Fruit fly (Drosophila melanogaster) Kc167 (cell line): ENCODE results near the gene Nost.

Experiments used
- Myc ChIP-seq: fragments of >200 bp; optimal IDR thresholded peaks from 2 replicates; lab custom pipeline; 2017; ENCODE audit warnings: missing external identifiers
- Sin3A ChIP-seq: fragments of >200 bp; optimal IDR thresholded peaks from 2 replicates; lab custom pipeline; 2018; ENCODE audit warnings: missing external identifiers
- h ChIP-seq: fragments of >200 bp; optimal IDR thresholded peaks from 3 replicates; lab custom pipeline; 2018; ENCODE audit warnings: missing external identifiers
- insv ChIP-seq: fragments of >200 bp; optimal IDR thresholded peaks from 3 replicates; lab custom pipeline; 2018; ENCODE audit warnings: missing external identifiers
- psq ChIP-seq: fragments of >200 bp; optimal IDR thresholded peaks from 2 replicates; lab custom pipeline; 2017; ENCODE audit warnings: missing external identifiers
- ttk ChIP-seq: sonication (Bioruptor generic); optimal IDR thresholded peaks from 2 replicates; lab custom pipeline; 2017; ENCODE audit warnings: missing external identifiers

Nost gene

DNA sequence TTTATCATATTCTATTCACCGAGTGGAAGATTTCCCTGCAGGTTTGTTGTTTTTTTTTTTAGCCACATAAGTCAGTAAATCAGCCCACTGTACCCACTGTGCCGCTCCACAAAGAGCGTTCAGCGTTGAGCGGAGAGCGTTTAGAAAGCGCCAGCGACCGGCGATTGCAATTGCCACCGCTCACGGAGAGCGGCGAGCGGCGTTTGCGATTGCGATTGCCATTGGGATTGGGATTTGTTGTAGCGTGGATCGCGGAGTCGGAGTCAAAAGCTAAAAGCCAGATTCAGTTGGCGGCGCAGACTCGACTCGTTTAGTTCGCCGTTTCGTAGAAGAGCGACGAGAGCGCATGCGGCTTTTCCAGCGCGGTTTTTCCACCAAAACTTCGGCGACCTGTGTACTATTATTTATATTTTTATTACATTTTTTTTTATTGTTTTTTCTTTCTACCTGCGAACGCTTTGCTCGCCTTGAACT, at the start of gene Nost:
TSS of gene Nost (plus strand) at position 306 of the 474 bp plus-strand sequence.
- TF ChIP-seq Myc = no peak
- TF ChIP-seq Sin3A = no peak
- no peak for TF ChIP-seq ttk (lab: Kevin White, UChicago)
- no peak for TF ChIP-seq psq (lab: Kevin White, UChicago)
- TF ChIP-seq insv = no peak
- TF ChIP-seq h (lab: Kevin White, UChicago) = no peak

DNA sequence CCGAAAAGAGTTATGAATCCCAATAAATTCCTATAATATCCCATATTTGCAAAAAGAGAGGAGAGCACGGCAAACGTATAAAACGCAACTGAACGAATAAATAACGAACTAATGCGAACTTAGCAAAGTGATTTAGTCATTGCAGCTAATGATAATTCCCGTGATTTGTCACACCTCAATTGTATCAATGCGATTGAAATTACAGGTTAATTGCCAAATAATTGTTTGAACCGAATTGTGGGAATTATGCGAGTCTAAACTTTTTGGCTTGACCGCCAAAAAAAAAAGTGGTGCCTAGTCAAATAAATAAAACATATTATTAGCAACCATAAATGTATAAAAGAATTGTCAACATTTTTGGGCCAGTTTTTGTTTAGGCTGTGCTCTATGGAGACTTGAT, 45.7 kb upstream of the Nost start, which contains the start of gene CG12662:
TSS of gene CG12662 (minus strand) at position 101 of the 400 bp plus-strand sequence.
- TF ChIP-seq Myc (no peak), Sin3A (no peak), h (lab: Kevin White, UChicago) (no peak), ttk (lab: Kevin White, UChicago) (no peak), insv (no peak), psq (lab: Kevin White, UChicago) (no peak)

- TF ChIP-seq ttk (lab: Kevin White, UChicago) (no peak), h (lab: Kevin White, UChicago) (no peak), psq (lab: Kevin White, UChicago) (no peak), Myc (no peak), insv (no peak)
These were observed 25.7 kb upstream of the Nost start for dm6 chrX:9004333-9004732.

- TF ChIP-seq psq (lab: Kevin White, UChicago) (no peak), Myc (no peak), ttk (lab: Kevin White, UChicago) (no peak), Sin3A (no peak), h (lab: Kevin White, UChicago) (no peak), insv (no peak)
These were observed 22.8 kb upstream of the Nost start for dm6 chrX:9007215-9007614.

dm6 chrX:9012722-9013121, 17.3 kb upstream of the Nost start:
- TF ChIP-seq Myc = no peak
- no peak for TF ChIP-seq Sin3A
- TF ChIP-seq h (lab: Kevin White, UChicago) = no peak
- no peak for TF ChIP-seq psq (lab: Kevin White, UChicago)
- no peak for TF ChIP-seq insv
- no peak for TF ChIP-seq ttk (lab: Kevin White, UChicago)

dm6 chrX:9013339-9013939, 16.6 kb upstream of the Nost start:
- TF ChIP-seq Sin3A (no peak), psq (lab: Kevin White, UChicago) (no peak), insv (no peak), h (lab: Kevin White, UChicago) (no peak), ttk (lab: Kevin White, UChicago) (no peak), Myc (no peak)

dm6 chrX:9020092-9020491, 9.9 kb upstream of the Nost start:
- TF ChIP-seq psq (lab: Kevin White, UChicago) (no peak), Myc (no peak), insv (no peak), Sin3A (no peak), h (lab: Kevin White, UChicago) (no peak), ttk (lab: Kevin White, UChicago) (no peak)

- TF ChIP-seq insv (no peak), h (lab: Kevin White, UChicago) (no peak), Sin3A (no peak), psq (lab: Kevin White, UChicago) (no peak), ttk (lab: Kevin White, UChicago) (no peak), Myc (no peak)
These were observed 589 bp upstream of the Nost start for dm6 chrX:9029416-9029815.

DNA sequence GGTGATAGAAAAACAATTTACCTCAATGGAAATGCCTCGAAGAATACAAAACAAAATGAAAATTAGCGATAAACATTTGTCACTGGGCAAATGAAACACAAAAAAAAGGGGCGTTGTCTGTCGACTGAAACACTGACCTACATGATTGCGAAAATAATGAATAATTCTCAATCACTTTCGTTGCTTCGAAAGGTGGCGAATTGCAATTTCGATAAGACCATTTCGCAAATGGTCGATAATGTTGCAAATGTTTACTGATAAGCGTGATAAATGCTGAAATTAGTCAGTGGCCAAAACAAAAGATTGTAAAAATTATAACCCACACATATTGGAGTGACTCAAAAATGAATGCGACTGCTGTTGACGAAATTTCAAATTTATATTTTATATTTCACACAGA, 6.1 kb downstream of the Nost start:
- TF ChIP-seq Sin3A (no peak), Myc (no peak)

dm6 chrX:9038778-9039177, 8.8 kb downstream of the Nost start:
- no peak for TF ChIP-seq h (lab: Kevin White, UChicago)
- TF ChIP-seq psq (lab: Kevin White, UChicago) = no peak
- no peak for TF ChIP-seq insv
- TF ChIP-seq ttk (lab: Kevin White, UChicago) = no peak
- no peak for TF ChIP-seq Sin3A
- no peak for TF ChIP-seq Myc

DNA sequence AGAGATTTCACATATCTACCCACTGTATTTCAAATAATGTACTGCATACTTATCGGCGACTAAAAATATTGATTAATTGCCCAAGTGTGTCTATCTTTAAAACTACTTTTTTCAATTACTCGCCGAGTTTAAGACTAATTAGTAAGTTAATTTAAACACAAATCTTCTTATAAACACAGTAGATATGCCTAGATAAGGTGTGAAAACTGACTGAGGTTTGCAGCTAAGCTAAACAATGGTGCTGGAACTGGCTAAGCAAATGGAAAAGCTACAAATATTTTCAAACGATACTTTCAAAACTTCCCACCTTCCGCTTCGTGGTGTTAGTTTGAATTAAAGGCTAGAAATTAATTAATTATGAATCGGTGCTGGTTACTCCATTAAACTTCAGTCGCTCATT, 10.8 kb downstream of the Nost start:
- TF ChIP-seq Sin3A = no peak
- TF ChIP-seq Myc = no peak
- TF ChIP-seq insv = no peak
- TF ChIP-seq ttk (lab: Kevin White, UChicago) = no peak
- TF ChIP-seq h (lab: Kevin White, UChicago) = no peak
- no peak for TF ChIP-seq psq (lab: Kevin White, UChicago)

DNA sequence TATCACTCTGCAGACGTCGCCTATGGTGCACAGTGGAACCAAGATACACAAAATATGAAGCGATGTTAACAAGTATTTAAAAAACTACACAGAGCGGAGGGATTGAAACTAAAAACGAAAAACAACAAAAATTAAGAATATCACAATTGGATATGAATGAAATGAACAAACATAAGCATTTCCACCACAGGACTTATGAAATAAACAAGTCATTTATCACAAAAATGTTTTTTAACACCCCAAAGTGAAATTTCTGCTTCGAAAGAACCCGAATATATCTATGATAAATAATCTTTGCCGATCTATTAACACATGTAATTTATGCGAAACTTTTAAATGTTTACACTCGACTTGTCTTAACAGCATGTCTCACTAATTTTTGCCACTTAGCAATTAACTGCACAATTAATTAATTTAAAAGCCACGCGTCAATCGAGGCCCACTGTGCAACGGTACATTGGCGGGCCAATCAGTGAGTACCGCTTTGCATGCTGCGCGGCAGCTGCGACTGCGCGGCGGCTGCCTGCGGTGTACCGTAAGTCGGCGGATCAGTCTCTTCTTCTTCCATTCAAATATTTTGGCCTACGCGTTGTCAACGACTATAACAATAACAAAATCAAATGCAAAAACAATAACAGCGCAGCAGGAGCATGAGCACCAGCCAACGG, 11.9 kb downstream of the Nost start:
- TF ChIP-seq insv (no peak), ttk (lab: Kevin White, UChicago) (no peak), Sin3A (no peak), h (lab: Kevin White, UChicago) (no peak), psq (lab: Kevin White, UChicago) (no peak), Myc (no peak)

- TF ChIP-seq psq (lab: Kevin White, UChicago) (no peak), insv (no peak), ttk (lab: Kevin White, UChicago) (no peak), h (lab: Kevin White, UChicago) (no peak), Sin3A (no peak), Myc (no peak)
These were observed 12.5 kb downstream of the Nost start for dm6 chrX:9042457-9043045.
